Worm (Caenorhabditis elegans) whole organism, L4 larva: ENCODE measurements around the gene C38C6.3.

Experiments
- F26F4.8 ChIP-seq: fragments of 200-800 bp; sonication (Bioruptor generic); conservative IDR thresholded peaks from 2 replicates; pipeline ENCODE4 v1.3.6; 2022; ENCODE audit warnings: missing genetic modification characterization, missing compliant biosample characterization
- T26A8.4 ChIP-seq: fragments of 200-800 bp; sonication (Bioruptor generic); IDR thresholded peaks from 2 replicates; pipeline ENCODE4 v1.3.6; 2022; ENCODE audit warnings: missing genetic modification characterization, missing compliant biosample characterization
- Y48G9A.11 ChIP-seq: fragments of 200-800 bp; sonication (Bioruptor generic); IDR thresholded peaks from 2 replicates; pipeline ENCODE4 v1.3.6; 2022; ENCODE audit warnings: missing genetic modification reagents, missing genetic modification characterization, missing compliant biosample characterization
- Y75B8A.6 ChIP-seq: fragments of 200-800 bp; sonication (Bioruptor generic); IDR thresholded peaks from 2 replicates; pipeline ENCODE4 v1.3.6; 2022; ENCODE audit warnings: missing genetic modification reagents, missing genetic modification characterization, missing compliant biosample characterization
- aha-1 ChIP-seq: fragments of 150-350 bp; peaks from one replicate; lab custom pipeline; 2014; ENCODE audit warnings: missing biosample characterization, missing genetic modification characterization
- aly-2 ChIP-seq: sonication (generic microtip); optimal IDR thresholded peaks from 2 replicates; lab custom pipeline; 2018; ENCODE audit warnings: missing biosample characterization, missing genetic modification characterization
- attf-4 ChIP-seq: sonication (generic microtip); optimal IDR thresholded peaks from 3 replicates; lab custom pipeline; 2017; ENCODE audit warnings: missing biosample characterization, missing genetic modification characterization
- ceh-20 ChIP-seq: fragments of 200-800 bp; sonication (Bioruptor generic); IDR thresholded peaks from 2 replicates; pipeline ENCODE4 v1.3.6; 2022; ENCODE audit warnings: missing genetic modification reagents, missing genetic modification characterization, missing compliant biosample characterization
- ceh-28 ChIP-seq: fragments of 150-350 bp; optimal IDR thresholded peaks from 2 replicates; lab custom pipeline; 2014; ENCODE audit warnings: missing biosample characterization, missing genetic modification reagents, missing genetic modification characterization
- ceh-44 ChIP-seq: fragments of 200-800 bp; sonication (Bioruptor generic); IDR thresholded peaks from 2 replicates; pipeline ENCODE4 v1.3.6; 2022; ENCODE audit warnings: missing genetic modification reagents, missing genetic modification characterization, missing compliant biosample characterization
- cey-2 ChIP-seq: sonication (generic microtip); optimal IDR thresholded peaks from 3 replicates; lab custom pipeline; 2017; ENCODE audit warnings: missing genetic modification characterization, mild to moderate bottlenecking, missing compliant biosample characterization, antibody characterized with exemption, borderline replicate concordance; ENCODE audit not compliant: insufficient read depth
- ctbp-1 ChIP-seq: fragments of 200-800 bp; sonication (Bioruptor generic); IDR thresholded peaks from 2 replicates; pipeline ENCODE4 v1.3.6; 2022; ENCODE audit warnings: missing genetic modification reagents, missing genetic modification characterization, missing compliant biosample characterization
- dpl-1 ChIP-seq: fragments of 150-350 bp; optimal IDR thresholded peaks from 2 replicates; lab custom pipeline; 2014; ENCODE audit warnings: missing biosample characterization, missing genetic modification reagents, missing genetic modification characterization
- egl-43 ChIP-seq: fragments of 200-800 bp; sonication (Bioruptor generic); IDR thresholded peaks from 2 replicates; pipeline ENCODE4 v1.3.6; 2022; ENCODE audit warnings: missing genetic modification reagents, missing genetic modification characterization, missing compliant biosample characterization
- hlh-30 ChIP-seq: sonication (generic microtip); optimal IDR thresholded peaks from 2 replicates; lab custom pipeline; 2017; ENCODE audit warnings: antibody characterized with exemption, mild to moderate bottlenecking, missing genetic modification characterization, missing compliant biosample characterization; ENCODE audit not compliant: insufficient read depth
- lim-7 ChIP-seq: fragments of 200-800 bp; sonication (Bioruptor generic); IDR thresholded peaks from 2 replicates; pipeline ENCODE4 v1.3.6; 2022; ENCODE audit warnings: missing genetic modification characterization, missing compliant biosample characterization
- lin-1 ChIP-seq: fragments of 200-800 bp; sonication (Bioruptor generic); IDR thresholded peaks from 2 replicates; pipeline ENCODE4 v1.3.6; 2022; ENCODE audit warnings: missing genetic modification reagents, missing genetic modification characterization, missing compliant biosample characterization
- lin-29 ChIP-seq: fragments of 200-800 bp; sonication (Bioruptor generic); IDR thresholded peaks from 2 replicates; pipeline ENCODE4 v1.3.6; 2022; ENCODE audit warnings: missing genetic modification reagents, missing genetic modification characterization, missing compliant biosample characterization
- lin-38 ChIP-seq: fragments of 200-800 bp; sonication (Bioruptor generic); IDR thresholded peaks from 2 replicates; pipeline ENCODE4 v1.3.6; 2022; ENCODE audit warnings: missing genetic modification reagents, missing genetic modification characterization, missing compliant biosample characterization
- lir-3 ChIP-seq: sonication (generic microtip); optimal IDR thresholded peaks from 2 replicates; lab custom pipeline; 2016; ENCODE audit warnings: mild to moderate bottlenecking, missing genetic modification characterization, missing compliant biosample characterization
- mes-2 ChIP-seq: sonication (generic microtip); optimal IDR thresholded peaks from 2 replicates; lab custom pipeline; 2016; ENCODE audit warnings: missing genotype, mild to moderate bottlenecking, missing genetic modification characterization, missing compliant biosample characterization; ENCODE audit not compliant: poor library complexity, severe bottlenecking
- nhr-28 ChIP-seq: fragments of 150-350 bp; optimal IDR thresholded peaks from 2 replicates; lab custom pipeline; 2014; ENCODE audit warnings: missing biosample characterization, missing genetic modification characterization
- nhr-41 ChIP-seq: fragments of 200-800 bp; sonication (Bioruptor generic); IDR thresholded peaks from 2 replicates; pipeline ENCODE4 v1.3.6; 2022; ENCODE audit warnings: missing genetic modification reagents, missing genetic modification characterization, missing compliant biosample characterization
- nhr-76 ChIP-seq: fragments of 150-350 bp; optimal IDR thresholded peaks from 2 replicates; lab custom pipeline; 2014; ENCODE audit warnings: missing biosample characterization, missing genetic modification characterization
- php-3 ChIP-seq: fragments of 200-800 bp; sonication (Bioruptor generic); IDR thresholded peaks from 2 replicates; pipeline ENCODE4 v1.3.6; 2022; ENCODE audit warnings: missing genetic modification reagents, missing genetic modification characterization, missing compliant biosample characterization
- pqm-1 ChIP-seq: sonication (generic microtip); optimal IDR thresholded peaks from 2 replicates; lab custom pipeline; 2017; ENCODE audit warnings: missing biosample characterization, missing genetic modification characterization
- saeg-2 ChIP-seq: fragments of 200-800 bp; sonication (Bioruptor generic); IDR thresholded peaks from 2 replicates; pipeline ENCODE4 v1.3.6; 2022; ENCODE audit warnings: missing genetic modification reagents, missing genetic modification characterization, missing compliant biosample characterization
- skn-1 ChIP-seq: fragments of 150-350 bp; optimal IDR thresholded peaks from 2 replicates; lab custom pipeline; 2014; ENCODE audit warnings: missing biosample characterization, missing genetic modification characterization
- snpc-4 ChIP-seq: fragments of 150-350 bp; optimal IDR thresholded peaks from 2 replicates; lab custom pipeline; 2014; ENCODE audit warnings: missing biosample characterization, missing genetic modification characterization
- tag-97 ChIP-seq: fragments of 200-800 bp; sonication (Bioruptor generic); IDR thresholded peaks from 2 replicates; pipeline ENCODE4 v1.3.6; 2022; ENCODE audit warnings: missing genetic modification characterization, missing compliant biosample characterization
- unc-130 ChIP-seq: sonication (generic microtip); optimal IDR thresholded peaks from 2 replicates; lab custom pipeline; 2016; ENCODE audit warnings: missing genetic modification reagents, missing genetic modification characterization, missing compliant biosample characterization
- unc-62 ChIP-seq, 3 experiments: fragments of 150-350 bp in 1 of 3; sonication (generic microtip); optimal IDR thresholded peaks in 2 of 3; peaks in 1 of 3; 1 replicate in 1 of 3; 2 replicates in 2 of 3; lab custom pipeline; 2014 to 2017; ENCODE audit warnings: missing biosample characterization in 3 of 3, missing genetic modification characterization in 3 of 3, missing genetic modification reagents in 3 of 3, missing genotype in 1 of 3
- zfp-2 ChIP-seq: sonication (generic microtip); optimal IDR thresholded peaks from 2 replicates; lab custom pipeline; 2016; ENCODE audit warnings: mild to moderate bottlenecking, missing genetic modification characterization, missing compliant biosample characterization
- zip-11 ChIP-seq: fragments of 200-800 bp; sonication (Bioruptor generic); IDR thresholded peaks from 2 replicates; pipeline ENCODE4 v1.3.6; 2022; ENCODE audit warnings: missing genetic modification characterization, missing compliant biosample characterization

C38C6.3 gene

DNA sequence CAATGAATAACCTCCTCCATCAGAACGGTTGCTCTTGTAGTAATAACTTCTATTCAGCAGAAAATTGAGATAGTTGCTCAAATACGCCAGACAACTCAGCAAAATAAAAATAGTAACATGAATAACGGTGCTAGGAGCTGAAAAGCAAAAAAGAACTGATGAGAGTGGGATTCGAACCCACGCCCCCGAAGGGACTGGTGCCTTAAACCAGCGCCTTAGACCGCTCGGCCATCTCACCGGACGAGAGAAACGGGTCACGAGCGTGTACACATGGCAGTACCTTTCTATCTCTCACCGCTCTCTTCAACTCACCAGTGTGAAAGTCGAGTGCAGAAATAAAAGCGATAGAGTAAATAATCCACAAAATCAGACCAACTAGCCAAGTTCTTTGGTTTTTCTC, 2.3 kb downstream of the C38C6.3 start (continued):
- peak; percentile 67; the same call in 1 of the 2 replicates for TF ChIP-seq ceh-20 (GFP tag; lab: Robert Waterston, UW)
- TF ChIP-seq pqm-1 (tag; lab: Kevin White, UChicago): no peak
- no peak for TF ChIP-seq unc-130 (GFP tag; lab: Kevin White, UChicago)
- no peak for TF ChIP-seq tag-97
- TF ChIP-seq saeg-2 (GFP tag; lab: Robert Waterston, UW): no peak
- TF ChIP-seq F26F4.8 (GFP tag; lab: Robert Waterston, UW): peak; percentile 83; the same call in 1 of the 2 replicates
- no peak for TF ChIP-seq zfp-2 (tag; lab: Kevin White, UChicago)
- TF ChIP-seq hlh-30: peak; percentile 65
- TF ChIP-seq lir-3 (tag; lab: Kevin White, UChicago): no peak
- TF ChIP-seq nhr-28: peak; percentile 36
- peak; percentile 61; the same call in 1 of the 2 replicates for TF ChIP-seq Y75B8A.6 (GFP tag; lab: Robert Waterston, UW)
- TF ChIP-seq ceh-28: no peak
- TF ChIP-seq php-3 (GFP tag; lab: Robert Waterston, UW): peak; percentile 46; the same call in 1 of the 2 replicates
- TF ChIP-seq lin-29 (GFP tag; lab: Robert Waterston, UW): no peak
- TF ChIP-seq lin-1 (GFP tag; lab: Robert Waterston, UW): no peak
- no peak for TF ChIP-seq dpl-1 (GFP tag; lab: Kevin White, UChicago)
- no peak for TF ChIP-seq cey-2 (tag; lab: Kevin White, UChicago)
- TF ChIP-seq aha-1 (tag; lab: Kevin White, UChicago): no peak
- TF ChIP-seq unc-62 (GFP tag; optimal IDR thresholded peaks at IDR 0.05 in 1 of 2; lab: Kevin White, UChicago): peak in 1 of 2 experiments; percentile 96
- TF ChIP-seq unc-62 (tag; optimal IDR thresholded peaks at IDR 0.05; lab: Kevin White, UChicago): no peak
- TF ChIP-seq mes-2 (tag; lab: Kevin White, UChicago): peak; percentile 76
- no peak for TF ChIP-seq attf-4 (tag; lab: Kevin White, UChicago)
- TF ChIP-seq nhr-41 (GFP tag; lab: Robert Waterston, UW): no peak
- no peak for TF ChIP-seq nhr-76
- no peak for TF ChIP-seq aly-2 (tag; lab: Kevin White, UChicago)
- no peak for TF ChIP-seq skn-1 (tag; lab: Kevin White, UChicago)

DNA sequence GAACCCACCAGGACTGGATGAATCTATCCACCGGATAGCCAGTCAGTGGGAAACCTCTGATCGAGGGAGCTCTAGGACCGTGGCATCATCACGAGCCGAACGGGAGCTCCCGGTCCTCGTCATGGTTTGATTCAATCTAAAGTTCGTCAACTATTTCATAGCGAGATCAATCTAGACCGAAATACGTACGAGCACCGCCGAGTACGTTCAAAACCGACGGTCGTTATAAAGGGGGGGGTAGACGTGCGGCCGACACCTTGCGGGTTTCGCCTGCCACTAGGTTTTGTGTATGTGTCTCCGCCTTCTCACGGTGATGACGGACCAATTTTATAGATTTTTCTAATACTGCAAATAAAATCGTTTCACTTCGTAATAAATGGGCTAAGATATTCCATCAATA, 3.0 kb downstream of the C38C6.3 start:
- peak; percentile 32; the same call in 1 of the 2 replicates for TF ChIP-seq T26A8.4 (GFP tag; lab: Robert Waterston, UW)
- 0 out of 2 replicates have a peak, but pooled peaks have one; percentile 2 for TF ChIP-seq ceh-44 (GFP tag; lab: Robert Waterston, UW)
- 0 out of 2 replicates have a peak, but pooled peaks have one; percentile 48 for TF ChIP-seq egl-43 (GFP tag; lab: Robert Waterston, UW)
- peak; percentile 53; the same call in 1 of the 2 replicates for TF ChIP-seq Y48G9A.11 (GFP tag; lab: Robert Waterston, UW)
- TF ChIP-seq lin-38 (GFP tag; lab: Robert Waterston, UW): peak; percentile 53
- peak; percentile 33; the same call in 1 of the 2 replicates for TF ChIP-seq ctbp-1 (GFP tag; lab: Robert Waterston, UW)

DNA sequence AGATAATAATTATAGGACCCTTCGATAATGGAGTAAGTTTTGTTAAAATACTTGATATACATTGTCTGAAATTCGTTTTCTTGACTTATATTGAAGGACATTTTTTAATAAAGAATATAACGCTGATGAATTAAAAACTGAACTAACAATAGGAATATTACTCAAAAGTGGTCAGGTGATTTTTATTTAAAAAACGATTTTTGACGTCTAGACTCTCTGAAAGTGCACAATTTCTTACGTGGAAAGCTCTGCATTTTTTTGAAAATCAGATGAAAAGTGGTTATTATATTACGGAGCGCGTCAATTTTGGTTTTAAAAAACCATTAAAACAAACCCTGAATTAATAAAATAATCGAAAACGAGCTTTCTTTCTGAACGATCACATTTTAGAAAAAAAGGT, 3.8 kb downstream of the C38C6.3 start, which contains the start of gene sre-13:
Gene sre-13 (minus strand): TSS at position 101 of the 400 bp plus-strand sequence.
- TF ChIP-seq zip-11 (GFP tag; lab: Robert Waterston, UW): no peak

DNA sequence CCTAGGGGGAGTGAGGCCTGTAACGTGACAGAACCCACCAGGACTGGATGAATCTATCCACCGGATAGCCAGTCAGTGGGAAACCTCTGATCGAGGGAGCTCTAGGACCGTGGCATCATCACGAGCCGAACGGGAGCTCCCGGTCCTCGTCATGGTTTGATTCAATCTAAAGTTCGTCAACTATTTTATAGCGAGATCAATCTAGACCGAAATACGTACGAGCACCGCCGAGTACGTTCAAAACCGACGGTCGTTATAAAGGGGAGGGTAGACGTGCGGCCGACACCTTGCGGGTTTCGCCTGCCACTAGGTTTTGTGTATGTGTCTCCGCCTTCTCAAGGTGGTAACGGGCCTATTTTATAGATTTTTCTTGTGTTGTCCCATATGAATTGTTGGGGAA, 8.5 kb downstream of the C38C6.3 start:
- TF ChIP-seq lin-38 (GFP tag; lab: Robert Waterston, UW) (peak; percentile 32; the same call in 1 of the 2 replicates), snpc-4 (tag; lab: Kevin White, UChicago) (peak; percentile 18), lim-7 (GFP tag; lab: Robert Waterston, UW) (0 out of 2 replicates have a peak, but pooled peaks have one; percentile 26)
